Worm (Caenorhabditis elegans) whole organism, L2 larva: Measurements from ENCODE around the gene F14B8.5.

Experiments used
- F13H6.1 ChIP-seq: sonication (generic microtip); optimal IDR thresholded peaks from 2 replicates; lab custom pipeline; 2016; ENCODE audit warnings: missing genetic modification characterization, missing compliant biosample characterization
- ama-1 ChIP-seq: fragments of 150-350 bp; optimal IDR thresholded peaks from 2 replicates; lab custom pipeline; 2018; ENCODE audit warnings: inconsistent platforms
- elt-3 ChIP-seq: sonication (generic microtip); optimal IDR thresholded peaks from 2 replicates; lab custom pipeline; 2017; ENCODE audit warnings: missing biosample characterization, missing genetic modification characterization
- fos-1 ChIP-seq: fragments of 150-350 bp; optimal IDR thresholded peaks from 2 replicates; lab custom pipeline; 2014; ENCODE audit warnings: missing biosample characterization, missing genetic modification characterization
- mab-5 ChIP-seq: fragments of 150-350 bp; optimal IDR thresholded peaks from 2 replicates; lab custom pipeline; 2014; ENCODE audit warnings: missing biosample characterization, missing genetic modification characterization
- mbf-1 ChIP-seq: sonication (generic microtip); optimal IDR thresholded peaks from 2 replicates; lab custom pipeline; 2017; ENCODE audit warnings: missing biosample characterization, missing genetic modification characterization
- mdl-1 ChIP-seq, 2 experiments: fragments of 150-350 bp in 1 of 2; sonication (generic microtip) in 1 of 2; optimal IDR thresholded peaks; 2 replicates each; lab custom pipeline; 2017; ENCODE audit warnings: missing biosample characterization in 2 of 2, missing genetic modification characterization in 2 of 2
- nhr-6 ChIP-seq: fragments of 150-350 bp; optimal IDR thresholded peaks from 2 replicates; lab custom pipeline; 2014; ENCODE audit warnings: missing biosample characterization, missing genetic modification characterization
- snpc-4 ChIP-seq: fragments of 150-350 bp; optimal IDR thresholded peaks from 2 replicates; lab custom pipeline; 2014; ENCODE audit warnings: missing biosample characterization, missing genetic modification characterization
- unc-39 ChIP-seq: fragments of 150-350 bp; optimal IDR thresholded peaks from 2 replicates; lab custom pipeline; 2014; ENCODE audit warnings: missing biosample characterization, missing genetic modification characterization
- zag-1 ChIP-seq: fragments of 150-350 bp; optimal IDR thresholded peaks from 2 replicates; lab custom pipeline; 2014; ENCODE audit warnings: missing biosample characterization, missing genetic modification characterization
- ztf-1 ChIP-seq: fragments of 200-800 bp; sonication (Bioruptor generic); conservative IDR thresholded peaks from 2 replicates; pipeline ENCODE4 v1.3.6; 2022; ENCODE audit warnings: missing genetic modification characterization, missing compliant biosample characterization
- ztf-11 ChIP-seq: sonication (generic microtip); optimal IDR thresholded peaks from 2 replicates; lab custom pipeline; 2017; ENCODE audit warnings: missing biosample characterization, missing genetic modification characterization

- TF ChIP-seq nhr-6 (tag; lab: Kevin White, UChicago), result no peak
- TF ChIP-seq elt-3 (tag; lab: Kevin White, UChicago), result no peak
- no peak for TF ChIP-seq zag-1 (tag; lab: Kevin White, UChicago)
- TF ChIP-seq ztf-11 (tag; lab: Kevin White, UChicago), result no peak
- TF ChIP-seq mab-5 (tag; lab: Kevin White, UChicago), result no peak
- TF ChIP-seq mbf-1 (tag; lab: Kevin White, UChicago), result no peak
- TF ChIP-seq snpc-4, result no peak
- TF ChIP-seq fos-1 (tag; lab: Kevin White, UChicago), result no peak
- TF ChIP-seq ztf-1 (GFP tag; lab: Robert Waterston, UW), result no peak
- no peak for TF ChIP-seq ama-1 (lab: Kevin White, UChicago)
- TF ChIP-seq unc-39 (tag; lab: Kevin White, UChicago), result no peak
- TF ChIP-seq mdl-1 (tag; optimal IDR thresholded peaks at IDR 0.05; lab: Kevin White, UChicago), result no peak
- TF ChIP-seq F13H6.1 (tag; lab: Kevin White, UChicago), result peak; percentile 10
Measured at ce11 chrX:6959534-6959933, 31.0 kb upstream of the F14B8.5 start.
